In genomic region chr2L:10756049-10756448, dm6 we compare ENCODE assay signal across 1 fruit fly cellular context.
TF ChIP-seq lines count a peak whose summit lies in the region.

TSS of gene CG17124 (minus strand) at chr2L:10756325.

TF ChIP-seq in whole organism, embryonic, 481 proteins besides CTCF, POLR2A, EP300 and RAD21 (continued from another document):
- TF ChIP-seq amos (GFP tag; IDR thresholded peaks at IDR 0.05; lab: Robert Waterston, UW; ENCODE audit: partially characterized antibody) (peak; percentile 40; the same call in 1 of the 2 replicates), CG34422 (GFP tag; IDR thresholded peaks at IDR 0.05; lab: Robert Waterston, UW) (peak; percentile 75; the same call in 1 of the 3 replicates), jumu (GFP tag; optimal IDR thresholded peaks at IDR 0.05; lab: Kevin White, UChicago) (no peak), ci (GFP tag; IDR thresholded peaks at IDR 0.05; lab: Robert Waterston, UW) (peak; percentile 74; the same call in 2 of the 3 replicates), Adf1 (GFP tag; IDR thresholded peaks at IDR 0.05; lab: Robert Waterston, UW) (peak; percentile 68), CG10147 (GFP tag; optimal IDR thresholded peaks at IDR 0.05; lab: Kevin White, UChicago) (peak; percentile 34), CG4707 (GFP tag; optimal IDR thresholded peaks at IDR 0.05; lab: Kevin White, UChicago) (peak; percentile 13), scrt (GFP tag; optimal IDR thresholded peaks at IDR 0.05; lab: Kevin White, UChicago) (peak; percentile 55), ato (GFP tag; IDR thresholded peaks at IDR 0.05; lab: Robert Waterston, UW; ENCODE audit: partially characterized antibody) (0 out of 2 replicates have a peak, but pooled peaks have one; percentile 9), schlank (tag; optimal IDR thresholded peaks at IDR 0.05; lab: Kevin White, UChicago) (peak; percentile 28), CG15696 (tag; optimal IDR thresholded peaks at IDR 0.05; lab: Kevin White, UChicago) (no peak), GATAe (GFP tag; conservative IDR thresholded peaks at IDR 0.05; lab: Robert Waterston, UW) (no peak), H2.0 (GFP tag; IDR thresholded peaks at IDR 0.05; lab: Robert Waterston, UW) (no peak), Trl (optimal IDR thresholded peaks at IDR 0.05; lab: Kevin White, UChicago) (peak; percentile 43 to 61), Trl (GFP tag; optimal IDR thresholded peaks at IDR 0.05; lab: Kevin White, UChicago) (peak; percentile 44), seq (GFP tag; IDR thresholded peaks at IDR 0.05; lab: Robert Waterston, UW) (no peak), Elba2 (GFP tag; optimal IDR thresholded peaks at IDR 0.05; lab: Kevin White, UChicago) (no peak), bsh (GFP tag; optimal IDR thresholded peaks at IDR 0.05; lab: Kevin White, UChicago) (peak; percentile 14 to 27), CG15011 (GFP tag; optimal IDR thresholded peaks at IDR 0.05; lab: Kevin White, UChicago) (no peak), Poxn (GFP tag; IDR thresholded peaks at IDR 0.05; lab: Robert Waterston, UW) (no peak), Xrp1 (GFP tag; IDR thresholded peaks at IDR 0.05; lab: Robert Waterston, UW) (0 out of 2 replicates have a peak, but pooled peaks have one; percentile 13), CG32767 (GFP tag; IDR thresholded peaks at IDR 0.05; lab: Robert Waterston, UW) (peak; percentile 64; the same call in 1 of the 2 replicates), unc-4 (GFP tag; IDR thresholded peaks at IDR 0.05; lab: Robert Waterston, UW; ENCODE audit: partially characterized antibody) (peak; percentile 40; the same call in 1 of the 2 replicates), tap (tag; optimal IDR thresholded peaks at IDR 0.05; lab: Kevin White, UChicago) (peak; percentile 28), B-H2 (GFP tag; optimal IDR thresholded peaks at IDR 0.05; lab: Kevin White, UChicago) (peak; percentile 68), gce (GFP tag; IDR thresholded peaks at IDR 0.05; lab: Robert Waterston, UW) (0 out of 3 replicates have a peak, but pooled peaks have one; percentile 12)
